Worm (Caenorhabditis elegans): ENCODE data around the gene K03B4.1.

The K03B4.1 gene

DNA sequence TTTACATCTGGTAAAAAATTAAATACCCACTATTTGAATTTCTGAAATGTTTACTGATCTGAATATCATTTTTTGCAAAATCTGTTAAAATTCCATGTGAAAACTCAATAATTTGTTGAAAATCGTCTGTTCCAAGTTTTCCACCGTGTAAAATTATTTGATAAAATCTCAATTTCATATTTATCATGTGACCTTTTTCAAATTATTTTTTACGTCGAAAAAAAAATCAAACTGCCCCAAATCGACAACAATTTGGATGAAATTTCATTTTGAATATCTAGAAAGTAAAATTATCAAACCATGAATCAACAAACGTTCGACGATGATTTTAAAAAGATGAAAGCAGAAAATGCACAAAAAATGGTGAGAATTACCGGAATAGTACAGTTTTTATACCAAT, 34.0 kb upstream of the K03B4.1 start, which contains the start of gene F41F3.9:
Gene F41F3.9 (plus strand): TSS at position 301 of the 400 bp plus-strand sequence.
- TF ChIP-seq ZK185.1 (tag; optimal IDR thresholded peaks at IDR 0.05; ENCODE audit: poor library complexity, severe bottlenecking): no peak
- TF ChIP-seq ama-1 (optimal IDR thresholded peaks at IDR 0.05): no peak
- no peak for TF ChIP-seq ama-1 (GFP tag; optimal IDR thresholded peaks at IDR 0.05)
- TF ChIP-seq tlf-1 (GFP tag; optimal IDR thresholded peaks at IDR 0.05): no peak

DNA sequence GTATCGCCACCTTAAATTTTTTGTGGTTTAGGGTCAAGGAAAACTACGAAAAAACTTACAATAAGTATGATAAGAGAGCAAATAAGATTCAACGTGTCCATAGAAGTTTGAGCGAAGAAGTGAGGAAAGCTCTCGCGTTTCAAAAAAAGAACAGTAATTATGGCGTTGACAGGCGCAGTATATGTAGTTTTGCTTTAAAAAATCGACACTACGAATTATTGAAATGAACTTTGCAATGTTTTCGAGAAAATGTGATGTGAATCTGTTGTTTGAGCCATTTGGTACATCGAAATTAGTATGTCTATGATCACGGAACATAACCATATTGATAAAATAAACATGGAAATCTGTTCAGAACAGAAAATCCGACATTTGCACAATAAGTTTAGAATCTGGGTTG, 26.7 kb upstream of the K03B4.1 start, which contains the start of gene srx-74:
Gene srx-74 (minus strand): TSS at position 101 of the 400 bp plus-strand sequence.
- TF ChIP-seq C17E4.6 (GFP tag; IDR thresholded peaks at IDR 0.05): no peak
- TF ChIP-seq mel-28 (tag; optimal IDR thresholded peaks at IDR 0.05; ENCODE audit: borderline replicate concordance): no peak
- TF ChIP-seq K12H6.12 (tag; optimal IDR thresholded peaks at IDR 0.05): no peak
- no peak for TF ChIP-seq attf-3 (GFP tag; conservative IDR thresholded peaks at IDR 0.05)
- TF ChIP-seq nhr-120 (GFP tag; IDR thresholded peaks at IDR 0.05): no peak
- no peak for TF ChIP-seq tlf-1 (GFP tag; optimal IDR thresholded peaks at IDR 0.05)
- TF ChIP-seq egl-18 (GFP tag; IDR thresholded peaks at IDR 0.05): no peak
- no peak for TF ChIP-seq F55B11.4 (tag; optimal IDR thresholded peaks at IDR 0.05; ENCODE audit: borderline replicate concordance, insufficient read depth)
- no peak for TF ChIP-seq tbp1 (GFP tag; optimal IDR thresholded peaks at IDR 0.05)
- no peak for TF ChIP-seq F23B12.7 (tag; optimal IDR thresholded peaks at IDR 0.05; ENCODE audit: insufficient read depth)
- TF ChIP-seq T07F8.4 (tag; optimal IDR thresholded peaks at IDR 0.05): no peak
- TF ChIP-seq sdz-38 (tag; optimal IDR thresholded peaks at IDR 0.05): no peak
- TF ChIP-seq bed-1 (GFP tag; IDR thresholded peaks at IDR 0.05): no peak
- no peak for TF ChIP-seq nhr-179 (tag; optimal IDR thresholded peaks at IDR 0.05)

DNA sequence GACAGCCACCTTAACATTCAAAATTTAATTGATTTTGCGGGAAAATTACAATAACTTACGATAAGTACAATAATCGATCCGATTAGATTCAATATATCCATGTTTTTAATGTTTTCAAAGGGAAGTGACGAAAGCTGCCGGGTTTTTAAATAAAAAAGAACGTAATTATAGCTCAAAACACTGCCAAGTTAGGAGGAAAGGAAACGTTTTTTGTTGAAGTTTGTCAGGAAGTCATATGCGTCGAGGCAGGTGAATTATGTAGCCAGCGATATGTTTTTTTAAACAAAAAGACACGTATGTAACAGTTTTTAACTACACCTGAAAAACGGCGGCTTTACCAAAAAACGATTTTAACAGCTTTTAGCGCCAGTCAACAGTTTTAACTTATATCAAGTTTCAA, 23.5 kb upstream of the K03B4.1 start, which contains the start of gene srx-73:
Gene srx-73 (minus strand): TSS at position 101 of the 400 bp plus-strand sequence.
- no peak for TF ChIP-seq athp-1 (tag; optimal IDR thresholded peaks at IDR 0.05)
- TF ChIP-seq snpc-4 (GFP tag; optimal IDR thresholded peaks at IDR 0.05): no peak
- TF ChIP-seq snpc-4 (tag; optimal IDR thresholded peaks at IDR 0.05): no peak
- TF ChIP-seq ceh-79 (tag; optimal IDR thresholded peaks at IDR 0.05): no peak
- TF ChIP-seq F49E8.2 (tag; optimal IDR thresholded peaks at IDR 0.05; ENCODE audit: insufficient read depth): no peak
- no peak for TF ChIP-seq rec-8 (tag; optimal IDR thresholded peaks at IDR 0.05)
- TF ChIP-seq ztf-6 (GFP tag; IDR thresholded peaks at IDR 0.05): no peak
- no peak for TF ChIP-seq T07F8.4 (tag; optimal IDR thresholded peaks at IDR 0.05)
- no peak for TF ChIP-seq ztf-25 (GFP tag; IDR thresholded peaks at IDR 0.05)
- TF ChIP-seq ceh-40 (GFP tag; IDR thresholded peaks at IDR 0.05): no peak
- TF ChIP-seq bed-2 (GFP tag; IDR thresholded peaks at IDR 0.05): no peak
- TF ChIP-seq nhr-179 (tag; optimal IDR thresholded peaks at IDR 0.05): no peak
- TF ChIP-seq F33H1.4 (GFP tag; IDR thresholded peaks at IDR 0.05): no peak
- no peak for TF ChIP-seq fkh-3 (tag; optimal IDR thresholded peaks at IDR 0.05)
- no peak for TF ChIP-seq sptf-2 (GFP tag; optimal IDR thresholded peaks at IDR 0.05)
- TF ChIP-seq ztf-18 (tag; optimal IDR thresholded peaks at IDR 0.05): no peak
- no peak for TF ChIP-seq Y56A3A.18 (GFP tag; IDR thresholded peaks at IDR 0.05)
- TF ChIP-seq ztf-3 (GFP tag; optimal IDR thresholded peaks at IDR 0.05): no peak
- TF ChIP-seq ekl-4 (GFP tag; IDR thresholded peaks at IDR 0.05): no peak
- no peak for TF ChIP-seq lag-1 (GFP tag; IDR thresholded peaks at IDR 0.05)
- TF ChIP-seq Y53G8AR.9 (GFP tag; conservative IDR thresholded peaks at IDR 0.05): no peak
